Fruit fly (Drosophila melanogaster): ENCODE data around the gene Hecw.

Gene Hecw

dm6 chrX:9585359-9586002 lies 23.3 kb upstream of the Hecw start, which contains the start of gene Hex-A:
Hex-A (plus strand) TSS chrX:9585675.
- peak; percentile 99 for TF ChIP-seq noc (tag; optimal IDR thresholded peaks at IDR 0.05)

- TF ChIP-seq noc (tag; optimal IDR thresholded peaks at IDR 0.05), result no peak
Observed at dm6 chrX:9586038-9586437, 22.7 kb upstream of the Hecw start.

- no peak for TF ChIP-seq noc (tag; optimal IDR thresholded peaks at IDR 0.05)
Observed at dm6 chrX:9586627-9587026, 22.1 kb upstream of the Hecw start.

dm6 chrX:9587881-9588280 lies 20.9 kb upstream of the Hecw start:
- TF ChIP-seq noc (tag; optimal IDR thresholded peaks at IDR 0.05), result no peak

dm6 chrX:9589928-9590327 lies 18.8 kb upstream of the Hecw start:
- peak; percentile 79 for TF ChIP-seq noc (tag; optimal IDR thresholded peaks at IDR 0.05)

- TF ChIP-seq noc (tag; optimal IDR thresholded peaks at IDR 0.05), result no peak
Observed at dm6 chrX:9590592-9590991, 18.2 kb upstream of the Hecw start.

- no peak for TF ChIP-seq noc (tag; optimal IDR thresholded peaks at IDR 0.05)
Observed at dm6 chrX:9594446-9594845, 14.3 kb upstream of the Hecw start.

- no peak for TF ChIP-seq noc (tag; optimal IDR thresholded peaks at IDR 0.05)
Observed at dm6 chrX:9595312-9595931, 13.3 kb upstream of the Hecw start.

dm6 chrX:9598106-9598505 lies 10.6 kb upstream of the Hecw start:
- no peak for TF ChIP-seq noc (tag; optimal IDR thresholded peaks at IDR 0.05)

dm6 chrX:9599158-9600082 lies 9.3 kb upstream of the Hecw start:
- no peak for TF ChIP-seq noc (tag; optimal IDR thresholded peaks at IDR 0.05)

DNA sequence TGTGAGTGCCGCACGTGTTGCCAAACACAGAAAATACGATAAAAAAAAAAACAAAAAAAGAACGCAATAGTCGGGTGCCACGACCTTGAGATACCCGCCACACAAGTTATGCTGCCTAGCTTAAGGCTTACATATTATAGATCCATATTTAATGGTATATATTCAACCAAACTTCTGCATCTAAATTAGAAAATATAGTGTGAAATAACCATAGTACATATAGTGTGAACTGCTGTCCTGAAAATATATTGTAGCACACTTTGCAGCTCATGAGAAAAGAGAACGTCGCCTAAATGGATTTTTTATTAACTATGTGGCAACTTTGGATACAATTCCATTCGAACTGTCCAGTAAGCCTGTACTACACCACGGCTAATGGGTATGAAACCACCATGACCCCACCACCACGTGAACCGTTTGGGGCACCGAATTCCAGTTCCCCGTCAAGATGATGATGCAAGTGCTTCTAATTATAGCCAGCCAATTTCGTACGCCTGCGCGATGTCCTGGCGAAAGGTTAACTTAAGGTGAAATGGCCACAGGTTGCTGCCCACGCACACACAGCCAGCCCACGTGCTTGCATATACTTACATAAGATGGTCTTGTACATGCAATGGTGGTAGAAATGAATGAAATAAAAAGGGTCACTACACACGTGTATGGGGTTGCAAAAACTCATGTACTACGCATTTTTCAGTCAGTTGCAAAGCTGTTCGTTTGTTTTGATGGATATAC lies 8.5 kb upstream of the Hecw start:
- peak; percentile 37 for TF ChIP-seq noc (tag; optimal IDR thresholded peaks at IDR 0.05)

dm6 chrX:9600818-9601732 lies 7.7 kb upstream of the Hecw start, which contains the start of gene Gga:
Gga (plus strand) TSS chrX:9601030.
- TF ChIP-seq noc (tag; optimal IDR thresholded peaks at IDR 0.05), result no peak

DNA sequence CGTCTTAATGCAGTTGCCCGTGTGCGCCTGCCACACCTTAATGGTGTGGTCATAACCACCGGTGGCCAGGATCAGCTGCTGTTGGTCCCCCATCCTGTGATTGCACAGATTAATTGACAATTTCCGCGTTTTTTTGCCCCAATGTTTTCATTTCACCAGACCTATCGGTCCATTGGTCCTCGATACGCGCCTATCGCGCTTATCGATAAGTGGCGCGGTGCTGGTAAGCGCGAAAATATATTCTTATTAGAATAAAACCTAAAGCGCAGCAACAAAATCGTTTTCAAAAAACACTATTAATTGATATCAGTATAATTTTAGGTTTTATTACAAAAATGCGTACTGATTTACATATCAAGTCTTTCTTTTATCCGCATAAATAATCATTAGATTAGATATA lies 3.0 kb upstream of the Hecw start, which contains the start of gene Lst8:
Lst8 (minus strand) TSS at position 187 of the 400 bp plus-strand sequence.
- no peak for TF ChIP-seq noc (tag; optimal IDR thresholded peaks at IDR 0.05)

DNA sequence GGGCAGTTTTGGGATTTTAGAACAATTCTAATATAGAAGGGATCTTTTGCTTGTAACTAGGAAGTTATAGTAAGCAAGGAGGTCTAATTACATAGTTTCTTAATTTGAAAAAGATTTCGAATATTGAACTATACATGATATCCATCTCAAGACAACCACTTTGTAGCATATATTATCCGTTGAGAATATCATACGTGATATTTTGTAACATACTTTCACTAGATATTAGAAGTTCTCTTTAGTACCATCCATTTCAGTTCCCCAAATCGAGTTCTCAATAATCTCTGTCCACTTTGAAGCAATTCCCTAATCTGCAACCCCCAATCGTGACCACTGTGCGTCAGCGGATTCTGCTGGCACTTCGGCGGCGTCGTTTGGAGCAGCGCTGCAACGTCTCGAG lies 6.7 kb downstream of the Hecw start:
- no peak for TF ChIP-seq noc (tag; optimal IDR thresholded peaks at IDR 0.05)

- no peak for TF ChIP-seq noc (tag; optimal IDR thresholded peaks at IDR 0.05)
Observed at dm6 chrX:9617598-9618076, 8.9 kb downstream of the Hecw start.
